Worm (Caenorhabditis elegans) whole organism, young adult: ENCODE measurements around the gene swt-5.

Experiments
- B0019.2 ChIP-seq: fragments of 200-800 bp; sonication (Bioruptor generic); conservative IDR thresholded peaks from 2 replicates; pipeline ENCODE4 v1.3.6; 2022; ENCODE audit warnings: missing genetic modification reagents, missing genetic modification characterization, missing compliant biosample characterization
- B0035.1 ChIP-seq: sonication (generic microtip); optimal IDR thresholded peaks from 2 replicates; lab custom pipeline; 2016; ENCODE audit warnings: missing genetic modification characterization, mild to moderate bottlenecking, missing compliant biosample characterization, missing genotype, missing genetic modification reagents
- B0336.3 ChIP-seq: fragments of 200-800 bp; sonication (Bioruptor generic); IDR thresholded peaks from 2 replicates; pipeline ENCODE4 v1.3.6; 2022; ENCODE audit warnings: missing genetic modification characterization, missing compliant biosample characterization
- C06A6.2 ChIP-seq: fragments of 200-800 bp; sonication (Bioruptor generic); conservative IDR thresholded peaks from 2 replicates; pipeline ENCODE4 v1.3.6; 2022; ENCODE audit warnings: missing genetic modification characterization, missing compliant biosample characterization
- C17E4.6 ChIP-seq: fragments of 200-800 bp; sonication (Bioruptor generic); IDR thresholded peaks from 2 replicates; pipeline ENCODE4 v1.3.6; 2022; ENCODE audit warnings: missing genetic modification reagents, missing genetic modification characterization, missing compliant biosample characterization
- F33H1.4 ChIP-seq: fragments of 200-800 bp; sonication (Bioruptor generic); IDR thresholded peaks from 2 replicates; pipeline ENCODE4 v1.3.6; 2022; ENCODE audit warnings: missing genetic modification reagents, missing genetic modification characterization, missing compliant biosample characterization
- F37B4.10 ChIP-seq: fragments of 200-800 bp; sonication (Bioruptor generic); IDR thresholded peaks from 2 replicates; pipeline ENCODE4 v1.3.6; 2022; ENCODE audit warnings: missing genetic modification characterization, missing compliant biosample characterization
- F39B2.1 ChIP-seq: fragments of 200-800 bp; sonication (Bioruptor generic); IDR thresholded peaks from 2 replicates; pipeline ENCODE4 v1.3.6; 2022; ENCODE audit warnings: missing genetic modification reagents, missing genetic modification characterization, missing compliant biosample characterization
- F57A8.1 ChIP-seq: fragments of 200-800 bp; sonication (Bioruptor generic); optimal IDR thresholded peaks from 2 replicates; lab custom pipeline; 2018; ENCODE audit warnings: mild to moderate bottlenecking, missing genetic modification characterization, moderate library complexity, missing compliant biosample characterization
- Y56A3A.18 ChIP-seq: fragments of 200-800 bp; sonication (Bioruptor generic); IDR thresholded peaks from 2 replicates; pipeline ENCODE4 v1.3.6; 2022; ENCODE audit warnings: missing genetic modification reagents, missing genetic modification characterization, missing compliant biosample characterization
- akir-1 ChIP-seq: fragments of 200-800 bp; sonication (Bioruptor generic); optimal IDR thresholded peaks from 2 replicates; lab custom pipeline; 2018; ENCODE audit warnings: mild to moderate bottlenecking, missing genetic modification characterization, moderate library complexity, missing compliant biosample characterization
- aptf-3 ChIP-seq: fragments of 200-800 bp; sonication (Bioruptor generic); IDR thresholded peaks from 2 replicates; pipeline ENCODE4 v1.3.6; 2022; ENCODE audit warnings: missing genetic modification characterization, missing compliant biosample characterization
- atf-7 ChIP-seq: sonication (generic microtip); optimal IDR thresholded peaks from 2 replicates; lab custom pipeline; 2017; ENCODE audit warnings: mild to moderate bottlenecking, missing genetic modification characterization, missing compliant biosample characterization
- attf-3 ChIP-seq: fragments of 200-800 bp; sonication (Bioruptor generic); conservative IDR thresholded peaks from 2 replicates; pipeline ENCODE4 v1.3.6; 2022; ENCODE audit warnings: missing genetic modification reagents, missing genetic modification characterization, missing compliant biosample characterization
- bed-1 ChIP-seq: fragments of 200-800 bp; sonication (Bioruptor generic); IDR thresholded peaks from 2 replicates; pipeline ENCODE4 v1.3.6; 2022; ENCODE audit warnings: missing genetic modification reagents, missing genetic modification characterization, missing compliant biosample characterization
- cebp-1 ChIP-seq, 2 experiments: fragments of 200-800 bp in 1 of 2; sonication (Bioruptor generic) in 1 of 2; sonication (generic microtip) in 1 of 2; IDR thresholded peaks in 1 of 2; optimal IDR thresholded peaks in 1 of 2; 2 replicates each; pipeline versions ENCODE4 v1.3.6 to Lab custom; 2017 to 2022; ENCODE audit warnings: missing compliant biosample characterization in 2 of 2, missing genetic modification characterization in 2 of 2, mild to moderate bottlenecking in 1 of 2, missing genetic modification reagents in 1 of 2, moderate library complexity in 1 of 2
- ceh-100 ChIP-seq: fragments of 200-800 bp; sonication (Bioruptor generic); IDR thresholded peaks from 2 replicates; pipeline ENCODE4 v1.3.6; 2022; ENCODE audit warnings: missing genetic modification reagents, missing genetic modification characterization, missing compliant biosample characterization
- ceh-79 ChIP-seq: sonication (generic microtip); optimal IDR thresholded peaks from 2 replicates; lab custom pipeline; 2017; ENCODE audit warnings: mild to moderate bottlenecking, missing genetic modification characterization, missing compliant biosample characterization
- ceh-91 ChIP-seq: fragments of 200-800 bp; sonication (Bioruptor generic); IDR thresholded peaks from 2 replicates; pipeline ENCODE4 v1.3.6; 2022; ENCODE audit warnings: missing genetic modification reagents, missing genetic modification characterization, missing compliant biosample characterization
- dpff-1 ChIP-seq: sonication (generic microtip); optimal IDR thresholded peaks from 2 replicates; lab custom pipeline; 2017; ENCODE audit warnings: mild to moderate bottlenecking, missing genetic modification characterization, missing compliant biosample characterization
- egl-18 ChIP-seq: fragments of 200-800 bp; sonication (Bioruptor generic); IDR thresholded peaks from 2 replicates; pipeline ENCODE4 v1.3.6; 2022; ENCODE audit warnings: missing genetic modification reagents, missing genetic modification characterization, missing compliant biosample characterization
- ekl-4 ChIP-seq: fragments of 200-800 bp; sonication (Bioruptor generic); IDR thresholded peaks from 2 replicates; pipeline ENCODE4 v1.3.6; 2022; ENCODE audit warnings: missing genetic modification reagents, missing genetic modification characterization, missing compliant biosample characterization
- ets-4 ChIP-seq: fragments of 200-800 bp; sonication (Bioruptor generic); optimal IDR thresholded peaks from 2 replicates; lab custom pipeline; 2018; ENCODE audit warnings: mild to moderate bottlenecking, missing genetic modification characterization, missing compliant biosample characterization
- him-1 ChIP-seq: sonication (generic microtip); optimal IDR thresholded peaks from 2 replicates; lab custom pipeline; 2016; ENCODE audit warnings: missing genotype, missing genetic modification reagents, missing genetic modification characterization, missing compliant biosample characterization
- hlh-12 ChIP-seq: sonication (generic microtip); optimal IDR thresholded peaks from 2 replicates; lab custom pipeline; 2016; ENCODE audit warnings: missing genetic modification characterization, missing compliant biosample characterization
- hlh-26 ChIP-seq: fragments of 200-800 bp; sonication (Bioruptor generic); conservative IDR thresholded peaks from 2 replicates; pipeline ENCODE4 v1.3.6; 2022; ENCODE audit warnings: missing genetic modification reagents, missing genetic modification characterization, missing compliant biosample characterization
- hsf-1 ChIP-seq: fragments of 200-800 bp; sonication (Bioruptor generic); IDR thresholded peaks from 2 replicates; pipeline ENCODE4 v1.3.6; 2022; ENCODE audit warnings: missing genetic modification reagents, missing genetic modification characterization, missing compliant biosample characterization
- let-526 ChIP-seq: fragments of 200-800 bp; sonication (Bioruptor generic); IDR thresholded peaks from 2 replicates; pipeline ENCODE4 v1.3.6; 2022; ENCODE audit warnings: missing genetic modification reagents, missing genetic modification characterization, missing compliant biosample characterization
- lin-26 ChIP-seq: fragments of 200-800 bp; sonication (Bioruptor generic); IDR thresholded peaks from 2 replicates; pipeline ENCODE4 v1.3.6; 2022; ENCODE audit warnings: missing genetic modification reagents, missing genetic modification characterization, missing compliant biosample characterization
- lin-40 ChIP-seq: sonication (generic microtip); optimal IDR thresholded peaks from 2 replicates; lab custom pipeline; 2016; ENCODE audit warnings: missing genetic modification characterization, mild to moderate bottlenecking, missing compliant biosample characterization, missing genotype, missing genetic modification reagents
- lin-54 ChIP-seq: fragments of 200-800 bp; sonication (Bioruptor generic); optimal IDR thresholded peaks from 2 replicates; lab custom pipeline; 2018; ENCODE audit warnings: mild to moderate bottlenecking, missing genetic modification characterization, missing compliant biosample characterization
- lir-1 ChIP-seq: fragments of 200-800 bp; sonication (Bioruptor generic); conservative IDR thresholded peaks from 2 replicates; pipeline ENCODE4 v1.3.6; 2022; ENCODE audit warnings: missing genetic modification reagents, missing genetic modification characterization, missing compliant biosample characterization
- lsy-27 ChIP-seq: sonication (generic microtip); optimal IDR thresholded peaks from 2 replicates; lab custom pipeline; 2017; ENCODE audit warnings: missing genetic modification characterization, mild to moderate bottlenecking, missing compliant biosample characterization, antibody characterized with exemption, missing genotype, borderline replicate concordance; ENCODE audit not compliant: insufficient read depth
- madf-6 ChIP-seq: fragments of 200-800 bp; sonication (Bioruptor generic); IDR thresholded peaks from 2 replicates; pipeline ENCODE4 v1.3.6; 2022; ENCODE audit warnings: missing genetic modification reagents, missing genetic modification characterization, missing compliant biosample characterization
- nfya-1 ChIP-seq: sonication (generic microtip); optimal IDR thresholded peaks from 2 replicates; lab custom pipeline; 2017; ENCODE audit warnings: antibody characterized with exemption, missing compliant biosample characterization, missing genetic modification characterization, borderline replicate concordance; ENCODE audit not compliant: insufficient read depth
- nfya-2 ChIP-seq: fragments of 200-800 bp; sonication (Bioruptor generic); IDR thresholded peaks from 2 replicates; pipeline ENCODE4 v1.3.6; 2022; ENCODE audit warnings: missing genetic modification reagents, missing genetic modification characterization, missing compliant biosample characterization
- nfyb-1 ChIP-seq: fragments of 200-800 bp; sonication (Bioruptor generic); IDR thresholded peaks from 2 replicates; pipeline ENCODE4 v1.3.6; 2022; ENCODE audit warnings: missing genetic modification reagents, missing genetic modification characterization, missing compliant biosample characterization
- nhr-120 ChIP-seq: fragments of 200-800 bp; sonication (Bioruptor generic); IDR thresholded peaks from 2 replicates; pipeline ENCODE4 v1.3.6; 2022; ENCODE audit warnings: missing genetic modification characterization, missing compliant biosample characterization
- repo-1 ChIP-seq: sonication (generic microtip); optimal IDR thresholded peaks from 2 replicates; lab custom pipeline; 2017; ENCODE audit warnings: mild to moderate bottlenecking, missing genetic modification characterization, missing compliant biosample characterization
- rpc-1 ChIP-seq, 2 experiments: fragments of 150-350 bp in 1 of 2; sonication (generic microtip) in 1 of 2; optimal IDR thresholded peaks; 2 replicates each; lab custom pipeline; 2014 to 2018; ENCODE audit warnings: missing biosample characterization in 1 of 2, missing genetic modification characterization in 1 of 2, missing genetic modification reagents in 1 of 2, missing genotype in 1 of 2
- sdz-38 ChIP-seq: sonication (generic microtip); optimal IDR thresholded peaks from 2 replicates; lab custom pipeline; 2016; ENCODE audit warnings: missing genotype, missing genetic modification characterization, missing compliant biosample characterization
- sea-2 ChIP-seq: fragments of 200-800 bp; sonication (Bioruptor generic); IDR thresholded peaks from 2 replicates; pipeline ENCODE4 v1.3.6; 2022; ENCODE audit warnings: missing genetic modification characterization, missing compliant biosample characterization
- tbp1 ChIP-seq: fragments of 200-800 bp; sonication (Bioruptor generic); optimal IDR thresholded peaks from 2 replicates; lab custom pipeline; 2018; ENCODE audit warnings: mild to moderate bottlenecking, missing genetic modification characterization, missing compliant biosample characterization
- tbx-9 ChIP-seq: sonication (generic microtip); optimal IDR thresholded peaks from 2 replicates; lab custom pipeline; 2016; ENCODE audit warnings: borderline replicate concordance, missing genetic modification characterization, inconsistent platforms, missing compliant biosample characterization
- unc-130 ChIP-seq: sonication (generic microtip); optimal IDR thresholded peaks from 2 replicates; lab custom pipeline; 2016; ENCODE audit warnings: missing genetic modification reagents, missing genetic modification characterization, missing compliant biosample characterization
- ztf-18 ChIP-seq: sonication (generic microtip); optimal IDR thresholded peaks from 2 replicates; lab custom pipeline; 2016; ENCODE audit warnings: missing genotype, mild to moderate bottlenecking, missing genetic modification characterization, missing compliant biosample characterization
- ztf-22 ChIP-seq: fragments of 200-800 bp; sonication (Bioruptor generic); optimal IDR thresholded peaks from 2 replicates; lab custom pipeline; 2018; ENCODE audit warnings: mild to moderate bottlenecking, missing genetic modification characterization, moderate library complexity, missing compliant biosample characterization
- ztf-3 ChIP-seq: fragments of 200-800 bp; sonication (Bioruptor generic); optimal IDR thresholded peaks from 2 replicates; lab custom pipeline; 2018; ENCODE audit warnings: mild to moderate bottlenecking, missing genetic modification characterization, missing compliant biosample characterization

swt-5 gene

ce11 chrV:9546860-9547269 is 45.7 kb downstream of the swt-5 start, which contains the start of gene his-37 (continued):
- peak; percentile 97 for TF ChIP-seq nfyb-1 (GFP tag; lab: Robert Waterston, UW)
- TF ChIP-seq aptf-3 (GFP tag; lab: Robert Waterston, UW), result no peak
- peak; percentile 33; the same call in 1 of the 2 replicates for TF ChIP-seq madf-6
- peak; percentile 100 for TF ChIP-seq F39B2.1 (GFP tag; lab: Robert Waterston, UW)
- peak; percentile 33 for TF ChIP-seq akir-1 (GFP tag; lab: Kevin White, UChicago)
- TF ChIP-seq F57A8.1 (GFP tag; lab: Kevin White, UChicago), result no peak
- TF ChIP-seq ceh-91 (GFP tag; lab: Robert Waterston, UW), result no peak
- no peak for TF ChIP-seq ceh-79 (tag; lab: Kevin White, UChicago)
- peak; percentile 55 for TF ChIP-seq F33H1.4
- TF ChIP-seq dpff-1 (tag; lab: Kevin White, UChicago), result no peak
- no peak for TF ChIP-seq hlh-26 (GFP tag; lab: Robert Waterston, UW)
- peak; percentile 81 for TF ChIP-seq tbp1 (GFP tag; lab: Kevin White, UChicago)
- TF ChIP-seq ekl-4, result peak; percentile 93
- peak; percentile 96 for TF ChIP-seq C06A6.2 (GFP tag; lab: Robert Waterston, UW)
- 0 out of 2 replicates have a peak, but pooled peaks have one; percentile 57 for TF ChIP-seq nhr-120
- peak; percentile 96 for TF ChIP-seq egl-18 (GFP tag; lab: Robert Waterston, UW)
- TF ChIP-seq B0336.3 (GFP tag; lab: Robert Waterston, UW), result peak; percentile 96
- no peak for TF ChIP-seq bed-1 (GFP tag; lab: Robert Waterston, UW)
- peak; percentile 40; the same call in 1 of the 2 replicates for TF ChIP-seq C17E4.6
- TF ChIP-seq Y56A3A.18 (GFP tag; lab: Robert Waterston, UW), result peak; percentile 48; the same call in 1 of the 2 replicates
- TF ChIP-seq ztf-18, result peak; percentile 91
- peak; percentile 98 for TF ChIP-seq ets-4 (GFP tag; lab: Kevin White, UChicago)
- peak; percentile 94 for TF ChIP-seq repo-1
- peak; percentile 94 for TF ChIP-seq ztf-22 (GFP tag; lab: Kevin White, UChicago)
- peak; percentile 72 for TF ChIP-seq attf-3 (GFP tag; lab: Robert Waterston, UW)
- peak; percentile 97 for TF ChIP-seq atf-7 (tag; lab: Kevin White, UChicago)
- TF ChIP-seq B0035.1 (tag; lab: Kevin White, UChicago), result peak; percentile 69
- TF ChIP-seq lin-54 (GFP tag; lab: Kevin White, UChicago), result peak; percentile 94
- no peak for TF ChIP-seq tbx-9 (tag; lab: Kevin White, UChicago)
- TF ChIP-seq sea-2, result 0 out of 2 replicates have a peak, but pooled peaks have one; percentile 55
- no peak for TF ChIP-seq nfya-1 (tag; lab: Kevin White, UChicago)
- peak; percentile 6 for TF ChIP-seq rpc-1 (optimal IDR thresholded peaks at IDR 0.05; lab: Kevin White, UChicago)
- TF ChIP-seq rpc-1 (tag; optimal IDR thresholded peaks at IDR 0.05; lab: Kevin White, UChicago), result no peak
- TF ChIP-seq ceh-100 (GFP tag; lab: Robert Waterston, UW), result peak; percentile 76
- no peak for TF ChIP-seq him-1
- no peak for TF ChIP-seq B0019.2
- TF ChIP-seq lir-1 (GFP tag; lab: Robert Waterston, UW), result peak; percentile 90
- TF ChIP-seq sdz-38 (tag; lab: Kevin White, UChicago), result no peak
- TF ChIP-seq unc-130 (GFP tag; lab: Kevin White, UChicago), result no peak
- TF ChIP-seq hsf-1, result no peak
- peak; percentile 69 for TF ChIP-seq lin-26 (GFP tag; lab: Robert Waterston, UW)
- TF ChIP-seq let-526 (GFP tag; lab: Robert Waterston, UW), result peak; percentile 70
- TF ChIP-seq nfya-2 (GFP tag; lab: Robert Waterston, UW), result no peak
- peak; percentile 78 for TF ChIP-seq cebp-1 (GFP tag; IDR thresholded peaks at IDR 0.05; lab: Robert Waterston, UW)
- peak; percentile 96 for TF ChIP-seq cebp-1 (tag; optimal IDR thresholded peaks at IDR 0.05; lab: Kevin White, UChicago)
- peak; percentile 95 for TF ChIP-seq F37B4.10 (GFP tag; lab: Robert Waterston, UW)
- TF ChIP-seq hlh-12 (tag; lab: Kevin White, UChicago), result no peak
- no peak for TF ChIP-seq lsy-27 (tag; lab: Kevin White, UChicago)
- TF ChIP-seq ztf-3 (GFP tag; lab: Kevin White, UChicago), result peak; percentile 78
- TF ChIP-seq lin-40 (tag; lab: Kevin White, UChicago), result peak; percentile 99
